Worm (Caenorhabditis elegans): ENCODE measurements around the gene F35C11.5.

The F35C11.5 gene

ce11 chrII:8223945-8224344, 29.6 kb upstream of the F35C11.5 start:
- TF ChIP-seq rnt-1 (tag; optimal IDR thresholded peaks at IDR 0.05), result no peak
- no peak for TF ChIP-seq sox-4 (tag; optimal IDR thresholded peaks at IDR 0.05)
- no peak for TF ChIP-seq tbx-2 (tag; optimal IDR thresholded peaks at IDR 0.05)
- TF ChIP-seq lin-11 (tag; optimal IDR thresholded peaks at IDR 0.05), result no peak
- no peak for TF ChIP-seq Y22D7AL.16 (tag; optimal IDR thresholded peaks at IDR 0.05)
- no peak for TF ChIP-seq fax-1 (tag; optimal IDR thresholded peaks at IDR 0.05)
- TF ChIP-seq ama-1 (optimal IDR thresholded peaks at IDR 0.05), result no peak
- TF ChIP-seq hlh-6 (tag; optimal IDR thresholded peaks at IDR 0.05), result no peak
- no peak for TF ChIP-seq ets-4 (tag; optimal IDR thresholded peaks at IDR 0.05)
- no peak for TF ChIP-seq ceh-2 (tag; optimal IDR thresholded peaks at IDR 0.05)
- TF ChIP-seq nhr-11 (tag; optimal IDR thresholded peaks at IDR 0.05), result no peak
- TF ChIP-seq unc-86 (tag; optimal IDR thresholded peaks at IDR 0.05), result no peak
- no peak for TF ChIP-seq K02D7.2 (tag; optimal IDR thresholded peaks at IDR 0.05)
- no peak for TF ChIP-seq ceh-19 (GFP tag; optimal IDR thresholded peaks at IDR 0.05)
- no peak for TF ChIP-seq unc-3 (GFP tag; conservative IDR thresholded peaks at IDR 0.05)
- TF ChIP-seq unc-3 (tag; optimal IDR thresholded peaks at IDR 0.05), result no peak
- TF ChIP-seq pha-4 (tag; optimal IDR thresholded peaks at IDR 0.05), result no peak
- no peak for TF ChIP-seq dve-1 (tag; optimal IDR thresholded peaks at IDR 0.05)
- no peak for TF ChIP-seq ceh-34 (tag; optimal IDR thresholded peaks at IDR 0.05)

- TF ChIP-seq mec-3 (tag; optimal IDR thresholded peaks at IDR 0.05; ENCODE audit: borderline replicate concordance), result no peak
Observed at ce11 chrII:8224623-8225022, 28.9 kb upstream of the F35C11.5 start.

ce11 chrII:8225347-8225746, 28.2 kb upstream of the F35C11.5 start:
- TF ChIP-seq ceh-9 (tag; optimal IDR thresholded peaks at IDR 0.05) (no peak), hlh-6 (tag; optimal IDR thresholded peaks at IDR 0.05) (no peak), hlh-8 (tag; optimal IDR thresholded peaks at IDR 0.05) (no peak), ceh-18 (tag; optimal IDR thresholded peaks at IDR 0.05) (no peak), Y22D7AL.16 (tag; optimal IDR thresholded peaks at IDR 0.05) (no peak), unc-42 (tag; optimal IDR thresholded peaks at IDR 0.05) (no peak), K09A11.1 (tag; optimal IDR thresholded peaks at IDR 0.05; ENCODE audit: insufficient read depth) (no peak), ceh-14 (tag; optimal IDR thresholded peaks at IDR 0.05) (no peak), pros-1 (tag; optimal IDR thresholded peaks at IDR 0.05) (no peak), C08G9.2 (tag; optimal IDR thresholded peaks at IDR 0.05) (no peak), pqm-1 (tag; optimal IDR thresholded peaks at IDR 0.05) (no peak), gmeb-2 (tag; optimal IDR thresholded peaks at IDR 0.05) (no peak), pha-4 (tag; optimal IDR thresholded peaks at IDR 0.05) (no peak), unc-86 (tag; optimal IDR thresholded peaks at IDR 0.05) (no peak), dve-1 (tag; optimal IDR thresholded peaks at IDR 0.05) (no peak), lim-6 (tag; optimal IDR thresholded peaks at IDR 0.05) (no peak)

ce11 chrII:8225914-8226313, 27.6 kb upstream of the F35C11.5 start:
- TF ChIP-seq ceh-48 (tag; optimal IDR thresholded peaks at IDR 0.05) (no peak), hlh-15 (tag; optimal IDR thresholded peaks at IDR 0.05) (no peak), ttx-3 (tag; optimal IDR thresholded peaks at IDR 0.05) (no peak), K02D7.2 (tag; optimal IDR thresholded peaks at IDR 0.05) (no peak), ceh-14 (tag; optimal IDR thresholded peaks at IDR 0.05) (no peak)

ce11 chrII:8226475-8226874, 27.1 kb upstream of the F35C11.5 start:
- TF ChIP-seq elt-4 (tag; optimal IDR thresholded peaks at IDR 0.05) (no peak), pros-1 (tag; optimal IDR thresholded peaks at IDR 0.05) (no peak), K02D7.2 (tag; optimal IDR thresholded peaks at IDR 0.05) (no peak), elt-2 (tag; optimal IDR thresholded peaks at IDR 0.05) (peak; percentile 83)
